Fruit fly (Drosophila melanogaster) whole organism, embryonic: Measurements from ENCODE around the gene Dhod.
A peak's percentile ranks its signal among the peaks of the same experiment; 100 is the strongest.

ENCODE experiments used
- B-H1 ChIP-seq: fragments of 200-800 bp; sonication (Bioruptor generic); IDR thresholded peaks from 3 replicates; pipeline ENCODE4 v1.3.6; 2022; ENCODE audit warnings: missing biosample characterization, missing genetic modification characterization
- B-H2 ChIP-seq: fragments of 200-800 bp; sonication (Bioruptor generic); optimal IDR thresholded peaks from 2 replicates; lab custom pipeline; 2018; ENCODE audit warnings: missing biosample characterization, mild to moderate bottlenecking, missing genetic modification characterization
- CG10979 ChIP-seq: fragments of 200-800 bp; sonication (Bioruptor generic); optimal IDR thresholded peaks from 2 replicates; lab custom pipeline; 2018; ENCODE audit warnings: missing biosample characterization, mild to moderate bottlenecking, missing genetic modification characterization, moderate library complexity
- CG12155 ChIP-seq: fragments of 200-800 bp; sonication (Bioruptor generic); optimal IDR thresholded peaks from 3 replicates; lab custom pipeline; 2016; ENCODE audit warnings: missing biosample characterization, missing genetic modification characterization
- CG12236 ChIP-seq: fragments of 200-800 bp; sonication (Bioruptor generic); optimal IDR thresholded peaks from 2 replicates; lab custom pipeline; 2016; ENCODE audit warnings: missing biosample characterization, missing genetic modification characterization
- CG14710 ChIP-seq: fragments of 200-800 bp; sonication (Bioruptor generic); optimal IDR thresholded peaks from 3 replicates; lab custom pipeline; 2019; ENCODE audit warnings: missing biosample characterization, mild to moderate bottlenecking, missing genetic modification characterization, moderate library complexity
- CG1529 ChIP-seq: fragments of 200-800 bp; sonication (Bioruptor generic); optimal IDR thresholded peaks from 3 replicates; lab custom pipeline; 2018; ENCODE audit warnings: missing biosample characterization, missing genetic modification characterization
- CG1647 ChIP-seq: fragments of 200-800 bp; sonication (Bioruptor generic); optimal IDR thresholded peaks from 3 replicates; lab custom pipeline; 2016; ENCODE audit warnings: missing biosample characterization, missing genetic modification characterization
- CG2120 ChIP-seq: fragments of 200-800 bp; sonication (Bioruptor generic); optimal IDR thresholded peaks from 3 replicates; lab custom pipeline; 2016; ENCODE audit warnings: missing biosample characterization, missing genetic modification characterization
- CG32772 ChIP-seq: fragments of 200-800 bp; sonication (Bioruptor generic); IDR thresholded peaks from 2 replicates; pipeline ENCODE4 v1.3.6; 2022; ENCODE audit warnings: missing biosample characterization, missing genetic modification characterization
- CG34422 ChIP-seq: fragments of 200-800 bp; sonication (Bioruptor generic); IDR thresholded peaks from 3 replicates; pipeline ENCODE4 v1.3.6; 2022; ENCODE audit warnings: missing biosample characterization, missing genetic modification characterization
- CG4360 ChIP-seq: fragments of 200-800 bp; sonication (Bioruptor generic); IDR thresholded peaks from 2 replicates; pipeline ENCODE4 v1.3.6; 2022; ENCODE audit warnings: missing biosample characterization, missing genetic modification characterization
- CG4730 ChIP-seq: fragments of 200-800 bp; sonication (Bioruptor generic); IDR thresholded peaks from 2 replicates; pipeline ENCODE4 v1.3.6; 2022; ENCODE audit warnings: missing biosample characterization, missing genetic modification characterization
- CG5245 ChIP-seq: fragments of 200-800 bp; sonication (Bioruptor generic); optimal IDR thresholded peaks from 3 replicates; lab custom pipeline; 2016; ENCODE audit warnings: missing biosample characterization, missing genetic modification characterization
- CG6689 ChIP-seq: fragments of 200-800 bp; sonication (Bioruptor generic); IDR thresholded peaks from 2 replicates; pipeline ENCODE4 v1.3.6; 2022; ENCODE audit warnings: missing biosample characterization, missing genetic modification characterization
- CG6791 ChIP-seq: fragments of 200-800 bp; sonication (Bioruptor generic); IDR thresholded peaks from 3 replicates; pipeline ENCODE4 v1.3.6; 2022; ENCODE audit warnings: missing biosample characterization, missing genetic modification characterization; ENCODE audit not compliant: partially characterized antibody
- CG8089 ChIP-seq: fragments of 200-800 bp; sonication (Bioruptor generic); optimal IDR thresholded peaks from 3 replicates; lab custom pipeline; 2016; ENCODE audit warnings: missing biosample characterization, missing genetic modification characterization
- CG9876 ChIP-seq: fragments of 200-800 bp; sonication (Bioruptor generic); optimal IDR thresholded peaks from 2 replicates; lab custom pipeline; 2016; ENCODE audit warnings: missing biosample characterization, missing genetic modification characterization
- Chrac-16 ChIP-seq: fragments of 200-800 bp; sonication (Bioruptor generic); optimal IDR thresholded peaks from 3 replicates; lab custom pipeline; 2016; ENCODE audit warnings: missing biosample characterization, missing genetic modification characterization
- Drgx ChIP-seq: fragments of 200-800 bp; sonication (Bioruptor generic); IDR thresholded peaks from 2 replicates; pipeline ENCODE4 v1.3.6; 2022; ENCODE audit warnings: missing biosample characterization, missing genetic modification characterization
- Fer2 ChIP-seq: fragments of 200-800 bp; sonication (Bioruptor generic); optimal IDR thresholded peaks from 2 replicates; lab custom pipeline; 2018; ENCODE audit warnings: missing biosample characterization, mild to moderate bottlenecking, missing genetic modification characterization, moderate library complexity
- Fer3 ChIP-seq: fragments of 200-800 bp; sonication (Bioruptor generic); optimal IDR thresholded peaks from 2 replicates; lab custom pipeline; 2018; ENCODE audit warnings: missing biosample characterization, mild to moderate bottlenecking, missing genetic modification characterization, moderate library complexity
- HHEX ChIP-seq: fragments of 200-800 bp; sonication (Bioruptor generic); optimal IDR thresholded peaks from 3 replicates; lab custom pipeline; 2017; ENCODE audit warnings: missing biosample characterization, mild to moderate bottlenecking, missing genetic modification characterization, missing genetic modification reagents
- HLH54F ChIP-seq: fragments of 200-800 bp; sonication (Bioruptor generic); optimal IDR thresholded peaks from 3 replicates; lab custom pipeline; 2016; ENCODE audit warnings: missing biosample characterization, missing genetic modification characterization
- Hr39 ChIP-seq: fragments of >200 bp; optimal IDR thresholded peaks from 2 replicates; lab custom pipeline; 2017
- Hsf ChIP-seq: fragments of 200-800 bp; sonication (Bioruptor generic); optimal IDR thresholded peaks from 3 replicates; lab custom pipeline; 2016; ENCODE audit warnings: missing biosample characterization, missing genetic modification characterization
- Jarid2 ChIP-seq: fragments of 200-800 bp; sonication (Bioruptor generic); optimal IDR thresholded peaks from 3 replicates; lab custom pipeline; 2017; ENCODE audit warnings: mild to moderate bottlenecking, missing biosample characterization, missing genetic modification reagents, missing genetic modification characterization
- Lim3 ChIP-seq: fragments of 200-800 bp; sonication (Bioruptor generic); IDR thresholded peaks from 2 replicates; pipeline ENCODE4 v1.3.6; 2022; ENCODE audit warnings: missing biosample characterization, missing genetic modification characterization
- MBD-R2 ChIP-seq: fragments of 200-800 bp; sonication (Bioruptor generic); IDR thresholded peaks from 2 replicates; pipeline ENCODE4 v1.3.6; 2022; ENCODE audit warnings: missing biosample characterization, missing genetic modification characterization
- NC2α ChIP-seq: fragments of 200-800 bp; sonication (Bioruptor generic); optimal IDR thresholded peaks from 2 replicates; lab custom pipeline; 2016; ENCODE audit warnings: missing biosample characterization, missing genetic modification characterization
- Nf-YA ChIP-seq: fragments of 200-800 bp; sonication (Bioruptor generic); IDR thresholded peaks from 2 replicates; pipeline ENCODE4 v1.3.6; 2022; ENCODE audit warnings: missing biosample characterization, missing genetic modification characterization
- Optix ChIP-seq: fragments of 200-800 bp; sonication (Bioruptor generic); IDR thresholded peaks from 3 replicates; pipeline ENCODE4 v1.3.6; 2022; ENCODE audit warnings: missing biosample characterization, missing genetic modification characterization
- Trl ChIP-seq, 3 experiments: fragments of >200 bp in 2 of 3; fragments of 200-800 bp in 1 of 3; sonication (Bioruptor generic) in 1 of 3; optimal IDR thresholded peaks; 2 replicates in 1 of 3; 3 replicates in 2 of 3; lab custom pipeline; 2016 to 2017; ENCODE audit warnings: missing biosample characterization in 1 of 3, missing genetic modification characterization in 1 of 3
- Usf ChIP-seq: fragments of 200-800 bp; sonication (Bioruptor generic); optimal IDR thresholded peaks from 2 replicates; lab custom pipeline; 2017; ENCODE audit warnings: missing genotype, missing biosample characterization, missing genetic modification characterization
- cg ChIP-seq: fragments of 200-800 bp; sonication (Bioruptor generic); optimal IDR thresholded peaks from 3 replicates; lab custom pipeline; 2019; ENCODE audit warnings: missing biosample characterization, mild to moderate bottlenecking, missing genetic modification characterization, moderate library complexity
- dmrt99B ChIP-seq: fragments of 200-800 bp; sonication (Bioruptor generic); optimal IDR thresholded peaks from 2 replicates; lab custom pipeline; 2018; ENCODE audit warnings: missing biosample characterization, mild to moderate bottlenecking, missing genetic modification characterization, moderate library complexity
- gem ChIP-seq: fragments of 200-800 bp; sonication (Bioruptor generic); optimal IDR thresholded peaks from 2 replicates; lab custom pipeline; 2019; ENCODE audit warnings: missing biosample characterization, mild to moderate bottlenecking, missing genetic modification characterization, moderate library complexity
- inv ChIP-seq: fragments of 200-800 bp; sonication (Bioruptor generic); IDR thresholded peaks from 2 replicates; pipeline ENCODE4 v1.3.6; 2022; ENCODE audit warnings: missing biosample characterization, missing genetic modification characterization; ENCODE audit not compliant: partially characterized antibody
- klu ChIP-seq: fragments of 200-800 bp; sonication (Bioruptor generic); IDR thresholded peaks from 2 replicates; pipeline ENCODE4 v1.3.6; 2022; ENCODE audit warnings: missing biosample characterization, missing genetic modification characterization
- lbe ChIP-seq: fragments of 200-800 bp; sonication (Bioruptor generic); optimal IDR thresholded peaks from 2 replicates; lab custom pipeline; 2016; ENCODE audit warnings: missing biosample characterization, mild to moderate bottlenecking, missing genetic modification characterization
- mam ChIP-seq: fragments of 200-800 bp; sonication (Bioruptor generic); optimal IDR thresholded peaks from 3 replicates; lab custom pipeline; 2016; ENCODE audit warnings: missing biosample characterization, missing genetic modification characterization
- nerfin-2 ChIP-seq: fragments of 200-800 bp; sonication (Bioruptor generic); IDR thresholded peaks from 2 replicates; pipeline ENCODE4 v1.3.6; 2022; ENCODE audit warnings: missing biosample characterization, missing genetic modification characterization; ENCODE audit not compliant: partially characterized antibody
- scrt ChIP-seq: fragments of 200-800 bp; sonication (Bioruptor generic); optimal IDR thresholded peaks from 2 replicates; lab custom pipeline; 2018; ENCODE audit warnings: missing biosample characterization, mild to moderate bottlenecking, missing genetic modification characterization, moderate library complexity
- sens-2 ChIP-seq: fragments of 200-800 bp; sonication (Bioruptor generic); IDR thresholded peaks from 2 replicates; pipeline ENCODE4 v1.3.6; 2022; ENCODE audit warnings: missing biosample characterization, missing genetic modification characterization
- sr ChIP-seq: fragments of 200-800 bp; sonication (Bioruptor generic); IDR thresholded peaks from 3 replicates; pipeline ENCODE4 v1.3.6; 2022; ENCODE audit warnings: missing biosample characterization, missing genetic modification characterization
- ssp ChIP-seq: fragments of 200-800 bp; sonication (Bioruptor generic); IDR thresholded peaks from 2 replicates; pipeline ENCODE4 v1.3.6; 2022; ENCODE audit warnings: missing biosample characterization, missing genetic modification characterization
- stwl ChIP-seq: fragments of 200-800 bp; sonication (Bioruptor generic); optimal IDR thresholded peaks from 3 replicates; lab custom pipeline; 2018; ENCODE audit warnings: missing biosample characterization, mild to moderate bottlenecking, missing genetic modification characterization, moderate library complexity
- tap ChIP-seq: fragments of 200-800 bp; optimal IDR thresholded peaks from 3 replicates; lab custom pipeline; 2019; ENCODE audit warnings: missing biosample characterization, mild to moderate bottlenecking, missing genetic modification characterization, moderate library complexity
- tio ChIP-seq: fragments of 200-800 bp; sonication (Bioruptor generic); optimal IDR thresholded peaks from 2 replicates; lab custom pipeline; 2017; ENCODE audit warnings: missing biosample characterization, missing genetic modification characterization, inconsistent platforms
- vfl ChIP-seq: fragments of 200-800 bp; sonication (Bioruptor generic); optimal IDR thresholded peaks from 2 replicates; lab custom pipeline; 2016; ENCODE audit warnings: missing biosample characterization, missing genetic modification characterization
- vvl ChIP-seq: fragments of 200-800 bp; sonication (Bioruptor generic); IDR thresholded peaks from 2 replicates; pipeline ENCODE4 v1.3.6; 2022; ENCODE audit warnings: missing biosample characterization, missing genetic modification characterization

The Dhod gene

dm6 chr3R:8676560-8677000 is 23.9 kb upstream of the Dhod start, which contains the start of the genes Unc50, CG11755 and CG8043 (continued):
- TF ChIP-seq CG10979 (tag; lab: Kevin White, UChicago) = peak; percentile 75
- peak; percentile 70 for TF ChIP-seq ssp (GFP tag; lab: Robert Waterston, UW)
- TF ChIP-seq sens-2 (GFP tag; lab: Robert Waterston, UW) = no peak
- TF ChIP-seq scrt (GFP tag; lab: Kevin White, UChicago) = no peak
- peak; percentile 73 for TF ChIP-seq dmrt99B (tag; lab: Kevin White, UChicago)
- TF ChIP-seq stwl (tag; lab: Kevin White, UChicago) = no peak
- no peak for TF ChIP-seq Nf-YA (GFP tag; lab: Robert Waterston, UW)
- peak; percentile 80 for TF ChIP-seq B-H2
- no peak for TF ChIP-seq CG34422 (GFP tag; lab: Robert Waterston, UW)
- peak; percentile 89 for TF ChIP-seq CG14710 (tag; lab: Kevin White, UChicago)
- TF ChIP-seq inv = peak; percentile 97
- no peak for TF ChIP-seq sr (GFP tag; lab: Robert Waterston, UW)
- TF ChIP-seq MBD-R2 (GFP tag; lab: Robert Waterston, UW) = peak; percentile 95
- peak; percentile 69 for TF ChIP-seq HLH54F (GFP tag; lab: Kevin White, UChicago)
- peak; percentile 89 for TF ChIP-seq CG2120
- peak; percentile 88 for TF ChIP-seq nerfin-2
- peak; percentile 74; the same call in 1 of the 2 replicates for TF ChIP-seq klu
- peak; percentile 45 for TF ChIP-seq CG5245 (GFP tag; lab: Kevin White, UChicago)
- peak; percentile 32 for TF ChIP-seq CG1529 (GFP tag; lab: Kevin White, UChicago)
- TF ChIP-seq lbe (GFP tag; lab: Kevin White, UChicago) = peak; percentile 79
- peak; percentile 35; the same call in 1 of the 2 replicates for TF ChIP-seq Drgx (GFP tag; lab: Robert Waterston, UW)
- no peak for TF ChIP-seq tio
- TF ChIP-seq CG6791 (GFP tag; lab: Robert Waterston, UW) = peak; percentile 92
- TF ChIP-seq CG8089 (GFP tag; lab: Kevin White, UChicago) = peak; percentile 47
- peak; percentile 44; the same call in 2 of the 3 replicates for TF ChIP-seq B-H1 (GFP tag; lab: Robert Waterston, UW)
- peak; percentile 56 for TF ChIP-seq HHEX (GFP tag; lab: Kevin White, UChicago)
- peak; percentile 50 for TF ChIP-seq CG9876 (GFP tag; lab: Kevin White, UChicago)
- peak; percentile 78 for TF ChIP-seq vfl (GFP tag; lab: Kevin White, UChicago)
- peak; percentile 87 for TF ChIP-seq gem (tag; lab: Kevin White, UChicago)
- TF ChIP-seq CG32772 (GFP tag; lab: Robert Waterston, UW) = peak; percentile 64
- TF ChIP-seq CG12236 = peak; percentile 22
- peak; percentile 59 for TF ChIP-seq Usf (GFP tag; lab: Kevin White, UChicago)
- peak; percentile 70 for TF ChIP-seq Fer3 (tag; lab: Kevin White, UChicago)
- peak; percentile 88 for TF ChIP-seq Hsf (GFP tag; lab: Kevin White, UChicago)
- no peak for TF ChIP-seq CG4360 (GFP tag; lab: Robert Waterston, UW)
- peak; percentile 51 for TF ChIP-seq CG4730 (GFP tag; lab: Robert Waterston, UW)
- TF ChIP-seq Chrac-16 = peak; percentile 78
- TF ChIP-seq NC2α (GFP tag; lab: Kevin White, UChicago) = no peak
- no peak for TF ChIP-seq cg
- no peak for TF ChIP-seq Jarid2 (GFP tag; lab: Kevin White, UChicago)
- peak; percentile 67 for TF ChIP-seq CG1647 (GFP tag; lab: Kevin White, UChicago)
- TF ChIP-seq Fer2 (tag; lab: Kevin White, UChicago) = peak; percentile 63
- TF ChIP-seq Trl (optimal IDR thresholded peaks at IDR 0.05; lab: Kevin White, UChicago) = no peak
- TF ChIP-seq Trl (GFP tag; optimal IDR thresholded peaks at IDR 0.05; lab: Kevin White, UChicago) = peak; percentile 56
- peak; percentile 77 for TF ChIP-seq CG12155 (GFP tag; lab: Kevin White, UChicago)
- no peak for TF ChIP-seq Lim3
- peak; percentile 81 for TF ChIP-seq vvl (GFP tag; lab: Robert Waterston, UW)
- TF ChIP-seq Optix (GFP tag; lab: Robert Waterston, UW) = peak; percentile 45; the same call in 1 of the 3 replicates
- peak; percentile 68 for TF ChIP-seq tap (tag; lab: Kevin White, UChicago)
- TF ChIP-seq CG6689 (GFP tag; lab: Robert Waterston, UW) = peak; percentile 74
- TF ChIP-seq mam (GFP tag; lab: Kevin White, UChicago) = peak; percentile 73
- no peak for TF ChIP-seq Hr39 (lab: Kevin White, UChicago)
